Worm (Caenorhabditis elegans): ENCODE data around the gene col-160.

The col-160 gene

ce11 chrV:13193488-13194042 lies 8.4 kb downstream of the col-160 start, which contains the start of gene sun-1:
sun-1 (minus strand) TSS chrV:13193538.
- TF ChIP-seq nhr-23 (tag; optimal IDR thresholded peaks at IDR 0.05) (no peak), unc-55 (GFP tag; optimal IDR thresholded peaks at IDR 0.05) (no peak), ztf-1 (GFP tag; conservative IDR thresholded peaks at IDR 0.05) (no peak), ztf-4 (tag; optimal IDR thresholded peaks at IDR 0.05) (no peak), unc-39 (tag; optimal IDR thresholded peaks at IDR 0.05) (no peak), peb-1 (tag; optimal IDR thresholded peaks at IDR 0.05) (no peak), nhr-129 (tag; optimal IDR thresholded peaks at IDR 0.05) (no peak), zag-1 (tag; optimal IDR thresholded peaks at IDR 0.05) (no peak), C34F6.9 (tag; optimal IDR thresholded peaks at IDR 0.05) (no peak), ama-1 (optimal IDR thresholded peaks at IDR 0.05) (no peak), mab-5 (tag; optimal IDR thresholded peaks at IDR 0.05) (no peak), lin-11 (tag; optimal IDR thresholded peaks at IDR 0.05) (no peak), snpc-4 (tag; optimal IDR thresholded peaks at IDR 0.05) (no peak), F13H6.1 (tag; optimal IDR thresholded peaks at IDR 0.05) (no peak), gmeb-1 (tag; optimal IDR thresholded peaks at IDR 0.05) (no peak), unc-62 (GFP tag; optimal IDR thresholded peaks at IDR 0.05) (no peak)

- no peak for TF ChIP-seq mab-5 (tag; optimal IDR thresholded peaks at IDR 0.05)
- no peak for TF ChIP-seq ceh-16 (tag; optimal IDR thresholded peaks at IDR 0.05)
- TF ChIP-seq nhr-6 (tag; optimal IDR thresholded peaks at IDR 0.05), result no peak
- no peak for TF ChIP-seq blmp-1 (tag; optimal IDR thresholded peaks at IDR 0.05; ENCODE audit: insufficient read depth)
- no peak for TF ChIP-seq Y55F3AM.14 (GFP tag; optimal IDR thresholded peaks at IDR 0.05)
- TF ChIP-seq dmd-4 (tag; optimal IDR thresholded peaks at IDR 0.05), result no peak
- no peak for TF ChIP-seq nhr-237 (tag; optimal IDR thresholded peaks at IDR 0.05)
- TF ChIP-seq ZK546.5 (tag; optimal IDR thresholded peaks at IDR 0.05), result no peak
- no peak for TF ChIP-seq F13H6.1 (tag; optimal IDR thresholded peaks at IDR 0.05)
- TF ChIP-seq fos-1 (tag; optimal IDR thresholded peaks at IDR 0.05), result no peak
- no peak for TF ChIP-seq egl-27 (tag; optimal IDR thresholded peaks at IDR 0.05)
- TF ChIP-seq nhr-23 (tag; optimal IDR thresholded peaks at IDR 0.05), result no peak
- TF ChIP-seq sem-4 (tag; optimal IDR thresholded peaks at IDR 0.05), result no peak
- no peak for TF ChIP-seq elt-3 (tag; optimal IDR thresholded peaks at IDR 0.05)
- no peak for TF ChIP-seq lin-11 (tag; optimal IDR thresholded peaks at IDR 0.05)
- no peak for TF ChIP-seq nhr-21 (tag; optimal IDR thresholded peaks at IDR 0.05)
- no peak for TF ChIP-seq gmeb-1 (tag; optimal IDR thresholded peaks at IDR 0.05)
- TF ChIP-seq alr-1 (tag; optimal IDR thresholded peaks at IDR 0.05), result no peak
These were observed 16.6 kb downstream of the col-160 start, which contains the start of gene sri-6 for ce11 chrV:13185384-13185783. sri-6 (plus strand) TSS chrV:13185684.

ce11 chrV:13184137-13184536 lies 17.9 kb downstream of the col-160 start, which contains the start of gene T09E8.4:
T09E8.4 (minus strand) TSS chrV:13184237.
- no peak for TF ChIP-seq mdl-1 (tag; optimal IDR thresholded peaks at IDR 0.05)
- no peak for TF ChIP-seq aly-2 (tag; optimal IDR thresholded peaks at IDR 0.05)
- no peak for TF ChIP-seq sem-4 (tag; optimal IDR thresholded peaks at IDR 0.05)
- TF ChIP-seq ztf-4 (tag; optimal IDR thresholded peaks at IDR 0.05), result no peak
- TF ChIP-seq egl-27 (tag; optimal IDR thresholded peaks at IDR 0.05), result no peak
- TF ChIP-seq nhr-10 (tag; optimal IDR thresholded peaks at IDR 0.05), result no peak
- TF ChIP-seq nhr-23 (tag; optimal IDR thresholded peaks at IDR 0.05), result no peak

- no peak for TF ChIP-seq nhr-237 (tag; optimal IDR thresholded peaks at IDR 0.05)
- TF ChIP-seq sma-9 (GFP tag; optimal IDR thresholded peaks at IDR 0.05), result no peak
- no peak for TF ChIP-seq sma-9 (tag; optimal IDR thresholded peaks at IDR 0.05)
- TF ChIP-seq nhr-77 (tag; optimal IDR thresholded peaks at IDR 0.05), result no peak
- TF ChIP-seq R02D3.7 (tag; optimal IDR thresholded peaks at IDR 0.05), result no peak
- no peak for TF ChIP-seq lin-39 (tag; optimal IDR thresholded peaks at IDR 0.05)
- TF ChIP-seq alr-1 (tag; optimal IDR thresholded peaks at IDR 0.05), result no peak
- no peak for TF ChIP-seq ceh-16 (tag; optimal IDR thresholded peaks at IDR 0.05)
- TF ChIP-seq peb-1 (tag; optimal IDR thresholded peaks at IDR 0.05), result no peak
- no peak for TF ChIP-seq ama-1 (optimal IDR thresholded peaks at IDR 0.05)
- no peak for TF ChIP-seq mbf-1 (tag; optimal IDR thresholded peaks at IDR 0.05)
- no peak for TF ChIP-seq ZK546.5 (tag; optimal IDR thresholded peaks at IDR 0.05)
- no peak for TF ChIP-seq nhr-6 (tag; optimal IDR thresholded peaks at IDR 0.05)
- TF ChIP-seq gmeb-1 (tag; optimal IDR thresholded peaks at IDR 0.05), result no peak
These were observed 20.5 kb downstream of the col-160 start for ce11 chrV:13181450-13181849.
